Worm (Caenorhabditis elegans) whole organism, L3 larva: ENCODE measurements around the gene nhr-120.
A peak's percentile ranks its signal among the peaks of the same experiment; 100 is the strongest.

Source experiments
- R02D3.7 ChIP-seq: fragments of 150-350 bp; optimal IDR thresholded peaks from 2 replicates; lab custom pipeline; 2014; ENCODE audit warnings: missing biosample characterization, missing genetic modification characterization
- ZK546.5 ChIP-seq: sonication (generic microtip); optimal IDR thresholded peaks from 2 replicates; lab custom pipeline; 2017; ENCODE audit warnings: missing biosample characterization, missing genetic modification characterization
- ama-1 ChIP-seq: fragments of 150-350 bp; optimal IDR thresholded peaks from 2 replicates; lab custom pipeline; 2018
- ceh-16 ChIP-seq: sonication (generic microtip); optimal IDR thresholded peaks from 2 replicates; lab custom pipeline; 2017; ENCODE audit warnings: missing biosample characterization, missing genetic modification characterization
- ceh-28 ChIP-seq: fragments of 150-350 bp; optimal IDR thresholded peaks from 2 replicates; lab custom pipeline; 2014; ENCODE audit warnings: missing biosample characterization, missing genetic modification reagents, missing genetic modification characterization
- ceh-82 ChIP-seq: fragments of 150-350 bp; optimal IDR thresholded peaks from 2 replicates; lab custom pipeline; 2014; ENCODE audit warnings: missing biosample characterization, missing genetic modification characterization
- egl-27 ChIP-seq: sonication (generic microtip); optimal IDR thresholded peaks from 4 replicates; lab custom pipeline; 2017; ENCODE audit warnings: missing biosample characterization, missing genetic modification reagents, missing genetic modification characterization
- egl-5 ChIP-seq: fragments of 150-350 bp; optimal IDR thresholded peaks from 2 replicates; lab custom pipeline; 2017; ENCODE audit warnings: missing biosample characterization, missing genetic modification reagents, missing genetic modification characterization, inconsistent platforms
- elt-1 ChIP-seq: fragments of 150-350 bp; optimal IDR thresholded peaks from 2 replicates; lab custom pipeline; 2014; ENCODE audit warnings: missing biosample characterization, missing genetic modification characterization
- elt-2 ChIP-seq: sonication (generic microtip); optimal IDR thresholded peaks from 2 replicates; lab custom pipeline; 2016; ENCODE audit warnings: missing genetic modification reagents, mild to moderate bottlenecking, missing genetic modification characterization, missing compliant biosample characterization
- elt-3 ChIP-seq, 3 experiments: fragments of 150-350 bp in 1 of 3; sonication (generic microtip) in 2 of 3; optimal IDR thresholded peaks; 2 replicates in 2 of 3; 4 replicates in 1 of 3; lab custom pipeline; 2014 to 2017; ENCODE audit warnings: missing biosample characterization in 3 of 3, missing genetic modification characterization in 3 of 3
- eor-1 ChIP-seq, 2 experiments: fragments of 150-350 bp; optimal IDR thresholded peaks; 2 replicates each; lab custom pipeline; 2014 to 2018; ENCODE audit warnings: missing biosample characterization in 2 of 2, missing genetic modification characterization in 2 of 2
- fkh-10 ChIP-seq: sonication (generic microtip); optimal IDR thresholded peaks from 2 replicates; lab custom pipeline; 2017; ENCODE audit warnings: missing biosample characterization, missing genetic modification reagents, missing genetic modification characterization
- fkh-2 ChIP-seq: fragments of 150-350 bp; optimal IDR thresholded peaks from 2 replicates; lab custom pipeline; 2014; ENCODE audit warnings: missing biosample characterization, missing genetic modification reagents, missing genetic modification characterization
- fos-1 ChIP-seq: fragments of 150-350 bp; optimal IDR thresholded peaks from 2 replicates; lab custom pipeline; 2014; ENCODE audit warnings: missing biosample characterization, missing genetic modification characterization
- hmg-11 ChIP-seq: sonication (generic microtip); optimal IDR thresholded peaks from 2 replicates; lab custom pipeline; 2016; ENCODE audit warnings: missing genetic modification characterization, missing compliant biosample characterization
- lin-39 ChIP-seq: fragments of 150-350 bp; optimal IDR thresholded peaks from 2 replicates; lab custom pipeline; 2018; ENCODE audit warnings: missing biosample characterization, missing genetic modification reagents, missing genetic modification characterization
- lsy-12 ChIP-seq: sonication (generic microtip); optimal IDR thresholded peaks from 2 replicates; lab custom pipeline; 2016; ENCODE audit warnings: mild to moderate bottlenecking, missing genetic modification characterization, missing compliant biosample characterization
- mdl-1 ChIP-seq: fragments of 150-350 bp; optimal IDR thresholded peaks from 2 replicates; lab custom pipeline; 2014; ENCODE audit warnings: missing biosample characterization, missing genetic modification characterization
- nhr-12 ChIP-seq: fragments of 150-350 bp; optimal IDR thresholded peaks from 2 replicates; lab custom pipeline; 2014; ENCODE audit warnings: missing biosample characterization, missing genetic modification characterization
- nhr-23 ChIP-seq: fragments of 150-350 bp; optimal IDR thresholded peaks from 2 replicates; lab custom pipeline; 2014; ENCODE audit warnings: missing biosample characterization, missing genetic modification reagents, missing genetic modification characterization
- nhr-237 ChIP-seq: fragments of 150-350 bp; optimal IDR thresholded peaks from 2 replicates; lab custom pipeline; 2014; ENCODE audit warnings: missing biosample characterization, missing genetic modification characterization
- nhr-25 ChIP-seq: sonication (generic microtip); optimal IDR thresholded peaks from 2 replicates; lab custom pipeline; 2017; ENCODE audit warnings: missing biosample characterization, missing genetic modification characterization
- nhr-28 ChIP-seq: fragments of 150-350 bp; optimal IDR thresholded peaks from 2 replicates; lab custom pipeline; 2014; ENCODE audit warnings: missing biosample characterization, missing genetic modification characterization
- nhr-43 ChIP-seq: sonication (generic microtip); optimal IDR thresholded peaks from 2 replicates; lab custom pipeline; 2016; ENCODE audit warnings: mild to moderate bottlenecking, missing genetic modification characterization, missing compliant biosample characterization; ENCODE audit not compliant: poor library complexity, severe bottlenecking
- nhr-67 ChIP-seq: fragments of 150-350 bp; optimal IDR thresholded peaks from 2 replicates; lab custom pipeline; 2014; ENCODE audit warnings: missing biosample characterization, missing genetic modification characterization
- nhr-76 ChIP-seq: fragments of 150-350 bp; sonication (generic microtip); optimal IDR thresholded peaks from 5 replicates; lab custom pipeline; 2014; ENCODE audit warnings: missing biosample characterization, missing genetic modification characterization
- pha-4 ChIP-seq: fragments of 150-350 bp; optimal IDR thresholded peaks from 2 replicates; lab custom pipeline; 2014; ENCODE audit warnings: missing biosample characterization, missing genetic modification reagents, missing genetic modification characterization
- pqm-1 ChIP-seq: fragments of 150-350 bp; optimal IDR thresholded peaks from 2 replicates; lab custom pipeline; 2017; ENCODE audit warnings: missing biosample characterization, missing genetic modification characterization, inconsistent platforms
- snpc-4 ChIP-seq: fragments of 150-350 bp; optimal IDR thresholded peaks from 2 replicates; lab custom pipeline; 2014; ENCODE audit warnings: missing biosample characterization, missing genetic modification characterization
- tbx-2 ChIP-seq: sonication (generic microtip); optimal IDR thresholded peaks from 2 replicates; lab custom pipeline; 2016; ENCODE audit warnings: mild to moderate bottlenecking, missing genetic modification characterization, missing compliant biosample characterization
- unc-39 ChIP-seq: sonication (generic microtip); optimal IDR thresholded peaks from 4 replicates; lab custom pipeline; 2017; ENCODE audit warnings: missing biosample characterization, missing genetic modification characterization
- unc-62 ChIP-seq: fragments of 150-350 bp; sonication (generic microtip); optimal IDR thresholded peaks from 4 replicates; lab custom pipeline; 2014; ENCODE audit warnings: missing biosample characterization, missing genetic modification reagents, missing genetic modification characterization
- zag-1 ChIP-seq: fragments of 150-350 bp; optimal IDR thresholded peaks from 2 replicates; lab custom pipeline; 2014; ENCODE audit warnings: missing biosample characterization, missing genetic modification characterization
- ztf-11 ChIP-seq: fragments of 150-350 bp; optimal IDR thresholded peaks from 2 replicates; lab custom pipeline; 2014; ENCODE audit warnings: missing biosample characterization, missing genetic modification characterization

Gene nhr-120

ce11 chrX:6663780-6664437 lies 23.5 kb upstream of the nhr-120 start:
- TF ChIP-seq hmg-11 (tag; lab: Kevin White, UChicago) (no peak), nhr-25 (tag; lab: Kevin White, UChicago) (no peak), ama-1 (lab: Kevin White, UChicago) (peak; percentile 1), egl-27 (tag; lab: Kevin White, UChicago) (peak; percentile 36), nhr-23 (tag; lab: Kevin White, UChicago) (peak; percentile 95), nhr-43 (tag; lab: Kevin White, UChicago) (peak; percentile 42), zag-1 (no peak), tbx-2 (tag; lab: Kevin White, UChicago) (peak; percentile 27)

ce11 chrX:6662267-6662666 lies 21.8 kb upstream of the nhr-120 start:
- TF ChIP-seq unc-39 (tag; lab: Kevin White, UChicago) (no peak), elt-2 (peak; percentile 50)

- TF ChIP-seq elt-2, result peak; percentile 60
- TF ChIP-seq mdl-1 (tag; lab: Kevin White, UChicago), result no peak
- no peak for TF ChIP-seq nhr-76 (tag; lab: Kevin White, UChicago)
- peak; percentile 40 for TF ChIP-seq pqm-1
- peak; percentile 7 for TF ChIP-seq pha-4
- no peak for TF ChIP-seq nhr-25 (tag; lab: Kevin White, UChicago)
Observed at ce11 chrX:6656770-6657169, 16.4 kb upstream of the nhr-120 start.

- TF ChIP-seq elt-1 (no peak), pha-4 (peak; percentile 50), elt-3 (tag; optimal IDR thresholded peaks at IDR 0.05; lab: Kevin White, UChicago) (no peak), R02D3.7 (no peak), elt-2 (peak; percentile 16), ceh-16 (tag; lab: Kevin White, UChicago) (no peak), pqm-1 (peak; percentile 60)
Observed at ce11 chrX:6656251-6656650, 15.8 kb upstream of the nhr-120 start.

ce11 chrX:6655163-6655562 lies 14.7 kb upstream of the nhr-120 start, which contains the start of gene nhr-173:
nhr-173 (plus strand) TSS chrX:6655528.
- TF ChIP-seq pha-4 (peak; percentile 11), nhr-237 (tag; lab: Kevin White, UChicago) (no peak), elt-2 (peak; percentile 77)

ce11 chrX:6654139-6654538 lies 13.7 kb upstream of the nhr-120 start:
- TF ChIP-seq elt-2, result peak; percentile 80
- TF ChIP-seq pha-4, result no peak
- peak; percentile 66 for TF ChIP-seq pqm-1

ce11 chrX:6653173-6653572 lies 12.8 kb upstream of the nhr-120 start:
- TF ChIP-seq unc-62 (GFP tag; lab: Kevin White, UChicago) (no peak), ceh-82 (tag; lab: Kevin White, UChicago) (no peak), nhr-12 (tag; lab: Kevin White, UChicago) (no peak), egl-27 (tag; lab: Kevin White, UChicago) (no peak), hmg-11 (tag; lab: Kevin White, UChicago) (no peak), ama-1 (lab: Kevin White, UChicago) (no peak), pqm-1 (peak; percentile 54), elt-2 (peak; percentile 75), ceh-28 (tag; lab: Kevin White, UChicago) (no peak), nhr-43 (tag; lab: Kevin White, UChicago) (no peak), lsy-12 (no peak), fos-1 (tag; lab: Kevin White, UChicago) (no peak), R02D3.7 (no peak), lin-39 (tag; lab: Kevin White, UChicago) (no peak), unc-39 (tag; lab: Kevin White, UChicago) (no peak), tbx-2 (tag; lab: Kevin White, UChicago) (no peak), nhr-67 (tag; lab: Kevin White, UChicago) (no peak), eor-1 (tag; optimal IDR thresholded peaks at IDR 0.05; lab: Kevin White, UChicago) (no peak), elt-1 (peak; percentile 6), nhr-237 (tag; lab: Kevin White, UChicago) (no peak), elt-3 (tag; optimal IDR thresholded peaks at IDR 0.05; lab: Kevin White, UChicago) (no peak), ZK546.5 (tag; lab: Kevin White, UChicago) (no peak), pha-4 (peak; percentile 67), ztf-11 (tag; lab: Kevin White, UChicago) (no peak), egl-5 (no peak), nhr-28 (no peak), fkh-2 (no peak), mdl-1 (tag; lab: Kevin White, UChicago) (no peak), snpc-4 (tag; lab: Kevin White, UChicago) (no peak), fkh-10 (GFP tag; lab: Kevin White, UChicago) (no peak)
